Worm (Caenorhabditis elegans): ENCODE measurements around the gene math-41.

DNA sequence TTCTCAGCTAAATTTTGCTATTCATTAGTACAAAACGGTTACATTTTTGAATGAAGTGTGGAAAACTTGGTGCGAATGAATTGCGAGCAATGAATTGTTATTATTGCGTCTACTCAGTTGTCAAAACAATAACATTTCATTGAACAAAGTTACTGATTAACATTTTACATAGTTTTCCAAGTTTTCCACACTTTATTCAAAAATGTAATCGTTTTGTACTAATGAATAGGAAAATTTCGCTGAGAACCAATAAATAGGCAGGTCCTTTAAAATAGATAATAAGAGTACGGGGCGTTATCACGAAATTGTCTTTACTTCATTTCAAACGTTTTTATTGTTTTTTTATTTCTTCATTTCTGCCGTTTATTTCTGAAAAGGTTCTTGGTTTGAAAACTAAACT lies 42.0 kb upstream of the math-41 start, which contains the start of gene math-4:
- TF ChIP-seq nhr-12 (tag; optimal IDR thresholded peaks at IDR 0.05) (no peak), nhr-237 (tag; optimal IDR thresholded peaks at IDR 0.05) (no peak), ztf-11 (tag; optimal IDR thresholded peaks at IDR 0.05) (no peak), tbx-8 (GFP tag; optimal IDR thresholded peaks at IDR 0.05) (no peak), elt-3 (tag; optimal IDR thresholded peaks at IDR 0.05) (no peak)
